Fruit fly (Drosophila melanogaster): ENCODE results near the gene salt.

salt gene

DNA sequence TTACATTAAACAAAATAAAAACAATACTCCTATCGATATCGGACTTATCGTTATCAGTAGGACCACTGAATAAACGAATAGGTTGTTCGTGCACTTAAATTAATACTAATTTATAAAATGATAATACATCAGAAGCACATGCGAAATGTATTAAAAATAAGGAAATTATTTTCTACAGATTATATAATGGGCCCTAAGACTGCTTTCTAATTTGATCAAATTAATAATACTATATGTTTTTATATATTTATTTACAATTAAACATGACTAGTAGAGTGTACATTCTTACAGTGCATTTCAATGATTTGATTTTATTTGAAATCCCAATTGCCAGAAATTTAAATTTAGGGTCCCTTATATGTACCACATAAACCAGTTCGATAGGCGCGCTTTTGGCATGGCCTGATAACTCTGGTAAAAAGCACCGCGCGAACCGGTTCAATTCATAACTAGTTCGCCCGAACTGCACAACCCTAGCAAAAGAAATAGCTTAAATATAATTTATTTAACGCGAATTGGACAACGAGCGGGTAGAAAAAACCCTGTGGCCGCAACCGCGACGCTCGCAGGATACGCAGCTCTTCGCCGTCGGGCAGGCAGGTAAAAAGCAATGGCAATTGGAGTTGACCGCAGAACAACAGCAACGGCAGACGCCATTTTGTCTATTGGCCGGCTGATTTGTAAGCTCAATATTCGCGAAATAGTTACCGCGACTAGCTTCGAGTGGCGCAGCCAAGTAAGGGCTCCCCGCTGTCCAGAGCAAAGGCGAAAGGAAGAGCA, 22.3 kb upstream of the salt start, which contains the start of the genes CG2126 and faf (continued):
- TF ChIP-seq tll (GFP tag; optimal IDR thresholded peaks at IDR 0.05), result no peak
- TF ChIP-seq Taf1 (GFP tag; IDR thresholded peaks at IDR 0.05), result peak; percentile 57
- TF ChIP-seq pfk (GFP tag; optimal IDR thresholded peaks at IDR 0.05), result no peak
- no peak for TF ChIP-seq ap (GFP tag; IDR thresholded peaks at IDR 0.05)
- peak in 1 of 2 experiments; percentile 62 for TF ChIP-seq Eip74EF (GFP tag; optimal IDR thresholded peaks at IDR 0.05)
- peak; percentile 65 for TF ChIP-seq Elba2 (GFP tag; optimal IDR thresholded peaks at IDR 0.05)
- no peak for TF ChIP-seq CkIIα-i1 (GFP tag; IDR thresholded peaks at IDR 0.05)
- TF ChIP-seq dati (GFP tag; IDR thresholded peaks at IDR 0.05), result no peak
- peak; percentile 78 for TF ChIP-seq Blimp-1 (GFP tag; optimal IDR thresholded peaks at IDR 0.05)
- peak; percentile 49; the same call in 1 of the 2 replicates for TF ChIP-seq dimm (GFP tag; IDR thresholded peaks at IDR 0.05)
- peak; percentile 63 for TF ChIP-seq CG10654 (GFP tag; optimal IDR thresholded peaks at IDR 0.05)
- peak; percentile 12 for TF ChIP-seq jumu (GFP tag; optimal IDR thresholded peaks at IDR 0.05)
- no peak for TF ChIP-seq da (GFP tag; optimal IDR thresholded peaks at IDR 0.05)
- peak; percentile 6 for TF ChIP-seq CG1647 (GFP tag; optimal IDR thresholded peaks at IDR 0.05)
- peak; percentile 79 for TF ChIP-seq grau (tag; optimal IDR thresholded peaks at IDR 0.05)
- TF ChIP-seq CG11696 (GFP tag; IDR thresholded peaks at IDR 0.05), result peak; percentile 51
- no peak for TF ChIP-seq CG7745 (tag; optimal IDR thresholded peaks at IDR 0.05)
- TF ChIP-seq Six4 (GFP tag; optimal IDR thresholded peaks at IDR 0.05), result peak; percentile 70
- no peak for TF ChIP-seq CG10565 (GFP tag; optimal IDR thresholded peaks at IDR 0.05)
- TF ChIP-seq CG17829 (tag; optimal IDR thresholded peaks at IDR 0.05), result peak; percentile 89
- TF ChIP-seq CG10543 (GFP tag; optimal IDR thresholded peaks at IDR 0.05), result peak; percentile 83
- peak; percentile 64 to 85 for TF ChIP-seq dpn (GFP tag; optimal IDR thresholded peaks at IDR 0.05)
- TF ChIP-seq stwl (tag; optimal IDR thresholded peaks at IDR 0.05), result peak; percentile 40
- TF ChIP-seq CG14710 (tag; optimal IDR thresholded peaks at IDR 0.05), result peak; percentile 86
- TF ChIP-seq vnd (GFP tag; IDR thresholded peaks at IDR 0.05; ENCODE audit: partially characterized antibody), result 0 out of 3 replicates have a peak, but pooled peaks have one; percentile 48
- TF ChIP-seq slp2 (GFP tag; optimal IDR thresholded peaks at IDR 0.05), result peak; percentile 1
- TF ChIP-seq YL-1 (GFP tag; optimal IDR thresholded peaks at IDR 0.05), result peak; percentile 12
- TF ChIP-seq Hr51 (GFP tag; optimal IDR thresholded peaks at IDR 0.05), result peak; percentile 10 to 84
- TF ChIP-seq pan (optimal IDR thresholded peaks at IDR 0.05), result no peak
- TF ChIP-seq pan (GFP tag; optimal IDR thresholded peaks at IDR 0.05 in 1 of 2, IDR thresholded peaks at IDR 0.05 in 1 of 2), result peak in 1 of 2 experiments; percentile 81
- TF ChIP-seq sc (optimal IDR thresholded peaks at IDR 0.05), result no peak
- TF ChIP-seq sc (GFP tag; optimal IDR thresholded peaks at IDR 0.05), result peak; percentile 36
- peak; percentile 77 for TF ChIP-seq CG3281 (GFP tag; optimal IDR thresholded peaks at IDR 0.05)
- peak; percentile 53 for TF ChIP-seq exex (tag; optimal IDR thresholded peaks at IDR 0.05)
- no peak for TF ChIP-seq Stat92E (GFP tag; optimal IDR thresholded peaks at IDR 0.05)
- peak; percentile 69 for TF ChIP-seq Oli (tag; optimal IDR thresholded peaks at IDR 0.05)
- TF ChIP-seq C15 (GFP tag; IDR thresholded peaks at IDR 0.05), result 0 out of 3 replicates have a peak, but pooled peaks have one; percentile 65
- TF ChIP-seq CG3065 (GFP tag; optimal IDR thresholded peaks at IDR 0.05), result peak; percentile 21
- TF ChIP-seq Sox102F (GFP tag; optimal IDR thresholded peaks at IDR 0.05), result peak; percentile 82
- peak; percentile 75 for TF ChIP-seq CG12155 (GFP tag; optimal IDR thresholded peaks at IDR 0.05)
- TF ChIP-seq ac (GFP tag; optimal IDR thresholded peaks at IDR 0.05), result no peak
- TF ChIP-seq Aef1 (GFP tag; IDR thresholded peaks at IDR 0.05), result peak; percentile 61; the same call in 2 of the 3 replicates
- peak; percentile 56; the same call in 2 of the 3 replicates for TF ChIP-seq B-H1 (GFP tag; IDR thresholded peaks at IDR 0.05)
- TF ChIP-seq Max (GFP tag; optimal IDR thresholded peaks at IDR 0.05), result peak; percentile 55
- peak; percentile 75 for TF ChIP-seq tgo (GFP tag; IDR thresholded peaks at IDR 0.05)
- peak; percentile 77 for TF ChIP-seq CG8388 (GFP tag; optimal IDR thresholded peaks at IDR 0.05)
- TF ChIP-seq CG11504 (tag; optimal IDR thresholded peaks at IDR 0.05), result no peak
- TF ChIP-seq lmd (GFP tag; IDR thresholded peaks at IDR 0.05), result peak; percentile 80

All from whole organism, embryonic.